Worm (Caenorhabditis elegans) whole organism, young adult: ENCODE data around the gene C03G5.14.

Experiments used
- D2030.7 ChIP-seq: fragments of 200-800 bp; sonication (Bioruptor generic); IDR thresholded peaks from 2 replicates; pipeline ENCODE4 v1.3.6; 2022; ENCODE audit warnings: missing genetic modification reagents, missing genetic modification characterization, missing compliant biosample characterization
- F55B11.4 ChIP-seq: sonication (generic microtip); optimal IDR thresholded peaks from 2 replicates; lab custom pipeline; 2016; ENCODE audit warnings: missing compliant biosample characterization, missing genetic modification characterization, borderline replicate concordance; ENCODE audit not compliant: insufficient read depth
- ama-1 ChIP-seq, 3 experiments: fragments of 150-350 bp in 1 of 3; sonication (generic microtip) in 2 of 3; optimal IDR thresholded peaks; 2 replicates each; lab custom pipeline; 2014 to 2018; ENCODE audit warnings: missing biosample characterization in 2 of 3, missing genetic modification characterization in 2 of 3, missing genetic modification reagents in 2 of 3
- nfyb-1 ChIP-seq: fragments of 200-800 bp; sonication (Bioruptor generic); IDR thresholded peaks from 2 replicates; pipeline ENCODE4 v1.3.6; 2022; ENCODE audit warnings: missing genetic modification reagents, missing genetic modification characterization, missing compliant biosample characterization
- nhr-179 ChIP-seq: sonication (generic microtip); optimal IDR thresholded peaks from 2 replicates; lab custom pipeline; 2016; ENCODE audit warnings: mild to moderate bottlenecking, missing genetic modification characterization, missing compliant biosample characterization

- TF ChIP-seq nfyb-1 (GFP tag; lab: Robert Waterston, UW) (no peak), nhr-179 (tag; lab: Kevin White, UChicago) (no peak), D2030.7 (GFP tag; lab: Robert Waterston, UW) (no peak), F55B11.4 (tag; lab: Kevin White, UChicago) (no peak), ama-1 (optimal IDR thresholded peaks at IDR 0.05; lab: Kevin White, UChicago) (no peak), ama-1 (GFP tag; optimal IDR thresholded peaks at IDR 0.05; lab: Kevin White, UChicago) (no peak)
Observed at ce11 chrX:8500922-8501321, 20.8 kb upstream of the C03G5.14 start, which contains the start of gene grd-4.
